Fruit fly (Drosophila melanogaster) whole organism, pupa: Measurements from ENCODE around the gene CG10581.

Source experiments
- CG12605 ChIP-seq: fragments of 200-800 bp; sonication (Bioruptor generic); IDR thresholded peaks from 2 replicates; pipeline ENCODE4 v1.3.6; 2022; ENCODE audit warnings: missing biosample characterization, missing genetic modification characterization
- CG13204 ChIP-seq: fragments of 200-800 bp; sonication (Bioruptor generic); optimal IDR thresholded peaks from 2 replicates; lab custom pipeline; 2018; ENCODE audit warnings: missing biosample characterization, mild to moderate bottlenecking, missing genetic modification characterization, moderate library complexity
- CG14655 ChIP-seq: fragments of 200-800 bp; sonication (Bioruptor generic); optimal IDR thresholded peaks from 3 replicates; lab custom pipeline; 2017; ENCODE audit warnings: mild to moderate bottlenecking, missing biosample characterization, missing genetic modification reagents, missing genetic modification characterization
- CG15710 ChIP-seq: fragments of 200-800 bp; sonication (Bioruptor generic); optimal IDR thresholded peaks from 2 replicates; lab custom pipeline; 2018; ENCODE audit warnings: missing biosample characterization, mild to moderate bottlenecking, missing genetic modification characterization, moderate library complexity
- CG17806 ChIP-seq: fragments of 200-800 bp; sonication (Bioruptor generic); optimal IDR thresholded peaks from 2 replicates; lab custom pipeline; 2018; ENCODE audit warnings: missing biosample characterization, mild to moderate bottlenecking, missing genetic modification characterization, moderate library complexity
- CG34367 ChIP-seq: fragments of 200-800 bp; sonication (Bioruptor generic); optimal IDR thresholded peaks from 2 replicates; lab custom pipeline; 2018; ENCODE audit warnings: missing biosample characterization, mild to moderate bottlenecking, missing genetic modification characterization
- CG4496 ChIP-seq: fragments of 200-800 bp; sonication (Bioruptor generic); IDR thresholded peaks from 3 replicates; pipeline ENCODE4 v1.3.6; 2022; ENCODE audit warnings: missing biosample characterization, missing genetic modification characterization
- CG8159 ChIP-seq: fragments of 200-800 bp; sonication (Bioruptor generic); optimal IDR thresholded peaks from 3 replicates; lab custom pipeline; 2018; ENCODE audit warnings: missing biosample characterization, mild to moderate bottlenecking, missing genetic modification characterization, moderate library complexity
- CG9948 ChIP-seq: fragments of 200-800 bp; sonication (Bioruptor generic); optimal IDR thresholded peaks from 2 replicates; lab custom pipeline; 2018; ENCODE audit warnings: missing biosample characterization, mild to moderate bottlenecking, missing genetic modification characterization, moderate library complexity
- EcR ChIP-seq: fragments of 200-800 bp; sonication (Bioruptor generic); optimal IDR thresholded peaks from 3 replicates; lab custom pipeline; 2019; ENCODE audit warnings: missing biosample characterization, missing genetic modification characterization, mild to moderate bottlenecking, moderate library complexity, missing genetic modification reagents
- Ets98B ChIP-seq: fragments of 200-800 bp; sonication (Bioruptor generic); IDR thresholded peaks from 2 replicates; pipeline ENCODE4 v1.3.6; 2022; ENCODE audit warnings: missing biosample characterization, missing genetic modification characterization
- Pif1B ChIP-seq: fragments of 200-800 bp; sonication (Bioruptor generic); optimal IDR thresholded peaks from 3 replicates; lab custom pipeline; 2016; ENCODE audit warnings: missing biosample characterization, missing genetic modification characterization
- Snoo ChIP-seq: fragments of 200-800 bp; sonication (Bioruptor generic); optimal IDR thresholded peaks from 3 replicates; lab custom pipeline; 2017; ENCODE audit warnings: missing biosample characterization, mild to moderate bottlenecking, missing genetic modification characterization, inconsistent platforms
- fd96Ca ChIP-seq: fragments of 200-800 bp; sonication (Bioruptor generic); IDR thresholded peaks from 3 replicates; pipeline ENCODE4 v1.3.6; 2022; ENCODE audit warnings: missing biosample characterization, missing genetic modification characterization

DNA sequence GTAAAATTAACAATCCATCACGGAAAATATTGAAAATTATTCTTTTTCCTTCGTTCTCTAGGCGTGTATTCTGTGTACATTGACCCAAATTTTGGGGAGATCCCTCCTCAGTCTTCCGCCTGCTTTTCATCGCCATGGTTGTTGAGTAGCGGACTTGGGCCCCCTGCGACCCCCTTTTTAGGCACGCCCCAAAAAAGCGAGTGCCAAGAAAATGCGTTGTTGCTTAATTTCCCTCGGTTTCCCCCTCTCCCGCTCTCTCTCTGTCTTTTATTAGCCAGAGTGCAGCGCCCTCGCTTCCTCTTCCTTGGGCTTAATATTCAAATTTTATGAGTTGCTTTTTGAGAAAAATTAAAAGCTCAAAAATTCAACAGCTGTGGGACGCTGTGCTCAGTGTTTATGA lies 6.8 kb upstream of the CG10581 start:
- TF ChIP-seq fd96Ca (no peak), Ets98B (no peak), CG12605 (GFP tag; lab: Robert Waterston, UW) (no peak), CG8159 (no peak), CG14655 (no peak), CG34367 (tag; lab: Kevin White, UChicago) (no peak), CG15710 (tag; lab: Kevin White, UChicago) (no peak), EcR (GFP tag; lab: Kevin White, UChicago) (no peak), Pif1B (no peak), CG9948 (tag; lab: Kevin White, UChicago) (no peak), CG13204 (no peak), Snoo (tag; lab: Kevin White, UChicago) (no peak), CG17806 (tag; lab: Kevin White, UChicago) (no peak), CG4496 (GFP tag; lab: Robert Waterston, UW) (no peak)
